Fruit fly (Drosophila melanogaster) whole organism, embryonic: Measurements from ENCODE around the gene CG11178.
A peak's percentile ranks its signal among the peaks of the same experiment; 100 is the strongest.

Source experiments
- Bgb ChIP-seq: fragments of 200-800 bp; sonication (Bioruptor generic); IDR thresholded peaks from 2 replicates; pipeline ENCODE4 v1.3.6; 2022; ENCODE audit warnings: missing biosample characterization, missing genetic modification characterization; ENCODE audit not compliant: partially characterized antibody
- Blimp-1 ChIP-seq: fragments of 200-800 bp; sonication (Bioruptor generic); optimal IDR thresholded peaks from 3 replicates; lab custom pipeline; 2018; ENCODE audit warnings: missing biosample characterization, missing genetic modification characterization, mild to moderate bottlenecking, moderate library complexity, missing genetic modification reagents
- CG12391 ChIP-seq: fragments of 200-800 bp; sonication (Bioruptor generic); optimal IDR thresholded peaks from 3 replicates; lab custom pipeline; 2018; ENCODE audit warnings: missing biosample characterization, mild to moderate bottlenecking, missing genetic modification characterization, moderate library complexity
- CG13775 ChIP-seq: fragments of 200-800 bp; sonication (Bioruptor generic); optimal IDR thresholded peaks from 3 replicates; lab custom pipeline; 2017; ENCODE audit warnings: missing biosample characterization, mild to moderate bottlenecking, missing genetic modification characterization
- CG15073 ChIP-seq: fragments of 200-800 bp; sonication (Bioruptor generic); optimal IDR thresholded peaks from 2 replicates; lab custom pipeline; 2016; ENCODE audit warnings: missing biosample characterization, missing genetic modification characterization
- CG1529 ChIP-seq: fragments of 200-800 bp; sonication (Bioruptor generic); optimal IDR thresholded peaks from 3 replicates; lab custom pipeline; 2018; ENCODE audit warnings: missing biosample characterization, missing genetic modification characterization
- CG1603 ChIP-seq: fragments of 200-800 bp; sonication (Bioruptor generic); optimal IDR thresholded peaks from 2 replicates; lab custom pipeline; 2019; ENCODE audit warnings: missing biosample characterization, mild to moderate bottlenecking, missing genetic modification characterization, moderate library complexity
- CG2199 ChIP-seq: fragments of 200-800 bp; sonication (Bioruptor generic); IDR thresholded peaks from 3 replicates; pipeline ENCODE4 v1.3.6; 2022; ENCODE audit warnings: missing biosample characterization, missing genetic modification characterization
- CG2678 ChIP-seq: fragments of 200-800 bp; sonication (Bioruptor generic); optimal IDR thresholded peaks from 3 replicates; lab custom pipeline; 2019; ENCODE audit warnings: missing biosample characterization, mild to moderate bottlenecking, missing genetic modification characterization, moderate library complexity
- CG34224 ChIP-seq: fragments of 200-800 bp; sonication (Bioruptor generic); IDR thresholded peaks from 3 replicates; pipeline ENCODE4 v1.3.6; 2022; ENCODE audit warnings: missing biosample characterization, missing genetic modification characterization; ENCODE audit not compliant: partially characterized antibody
- CG4328 ChIP-seq: fragments of 200-800 bp; sonication (Bioruptor generic); optimal IDR thresholded peaks from 3 replicates; lab custom pipeline; 2017; ENCODE audit warnings: missing biosample characterization, missing genetic modification reagents, missing genetic modification characterization
- CG4730 ChIP-seq: fragments of 200-800 bp; sonication (Bioruptor generic); IDR thresholded peaks from 2 replicates; pipeline ENCODE4 v1.3.6; 2022; ENCODE audit warnings: missing biosample characterization, missing genetic modification characterization
- CG4820 ChIP-seq: fragments of 200-800 bp; sonication (Bioruptor generic); optimal IDR thresholded peaks from 3 replicates; lab custom pipeline; 2016; ENCODE audit warnings: missing biosample characterization, missing genetic modification characterization
- CG6689 ChIP-seq: fragments of 200-800 bp; sonication (Bioruptor generic); IDR thresholded peaks from 2 replicates; pipeline ENCODE4 v1.3.6; 2022; ENCODE audit warnings: missing biosample characterization, missing genetic modification characterization
- CG8388 ChIP-seq: fragments of 200-800 bp; sonication (Bioruptor generic); optimal IDR thresholded peaks from 2 replicates; lab custom pipeline; 2019; ENCODE audit warnings: missing biosample characterization, mild to moderate bottlenecking, missing genetic modification characterization, moderate library complexity
- CG9437 ChIP-seq: fragments of 200-800 bp; sonication (Bioruptor generic); optimal IDR thresholded peaks from 2 replicates; lab custom pipeline; 2018; ENCODE audit warnings: missing biosample characterization, mild to moderate bottlenecking, missing genetic modification characterization
- CG9727 ChIP-seq: fragments of 200-800 bp; sonication (Bioruptor generic); optimal IDR thresholded peaks from 3 replicates; lab custom pipeline; 2017; ENCODE audit warnings: missing biosample characterization, mild to moderate bottlenecking, missing genetic modification characterization
- Camta ChIP-seq: fragments of 200-800 bp; sonication (Bioruptor generic); optimal IDR thresholded peaks from 2 replicates; lab custom pipeline; 2016; ENCODE audit warnings: missing biosample characterization, missing genetic modification characterization
- D19A ChIP-seq: fragments of 200-800 bp; optimal IDR thresholded peaks from 3 replicates; lab custom pipeline; 2019; ENCODE audit warnings: missing biosample characterization, mild to moderate bottlenecking, missing genetic modification characterization, moderate library complexity
- Dip2 ChIP-seq: fragments of 200-800 bp; sonication (Bioruptor generic); IDR thresholded peaks from 2 replicates; pipeline ENCODE4 v1.3.6; 2022; ENCODE audit warnings: missing biosample characterization, missing genetic modification characterization
- Dip3 ChIP-seq: fragments of 200-800 bp; sonication (Bioruptor generic); optimal IDR thresholded peaks from 3 replicates; lab custom pipeline; 2016; ENCODE audit warnings: missing biosample characterization, missing genetic modification characterization
- Doc3 ChIP-seq: fragments of 200-800 bp; sonication (Bioruptor generic); IDR thresholded peaks from 3 replicates; pipeline ENCODE4 v1.3.6; 2022; ENCODE audit warnings: missing biosample characterization, missing genetic modification characterization; ENCODE audit not compliant: partially characterized antibody
- Fer2 ChIP-seq: fragments of 200-800 bp; sonication (Bioruptor generic); optimal IDR thresholded peaks from 2 replicates; lab custom pipeline; 2018; ENCODE audit warnings: missing biosample characterization, mild to moderate bottlenecking, missing genetic modification characterization, moderate library complexity
- Hand ChIP-seq: fragments of 200-800 bp; sonication (Bioruptor generic); optimal IDR thresholded peaks from 2 replicates; lab custom pipeline; 2017; ENCODE audit warnings: mild to moderate bottlenecking, missing biosample characterization, missing genetic modification reagents, missing genetic modification characterization
- Hey ChIP-seq: fragments of 200-800 bp; sonication (Bioruptor generic); optimal IDR thresholded peaks from 3 replicates; lab custom pipeline; 2018; ENCODE audit warnings: missing biosample characterization, mild to moderate bottlenecking, missing genetic modification characterization
- Hr51 ChIP-seq, 2 experiments: fragments of 200-800 bp; sonication (Bioruptor generic); optimal IDR thresholded peaks; 2 replicates in 1 of 2; 3 replicates in 1 of 2; lab custom pipeline; 2016 to 2018; ENCODE audit warnings: missing biosample characterization in 2 of 2, missing genetic modification characterization in 2 of 2, mild to moderate bottlenecking in 1 of 2, moderate library complexity in 1 of 2
- Lim3 ChIP-seq: fragments of 200-800 bp; sonication (Bioruptor generic); IDR thresholded peaks from 2 replicates; pipeline ENCODE4 v1.3.6; 2022; ENCODE audit warnings: missing biosample characterization, missing genetic modification characterization
- PHDP ChIP-seq: fragments of 200-800 bp; sonication (Bioruptor generic); optimal IDR thresholded peaks from 3 replicates; lab custom pipeline; 2018; ENCODE audit warnings: missing biosample characterization, mild to moderate bottlenecking, missing genetic modification characterization, moderate library complexity
- Pdp1 ChIP-seq, 2 experiments: fragments of 200-800 bp; sonication (Bioruptor generic); optimal IDR thresholded peaks; 3 replicates each; lab custom pipeline; 2016; ENCODE audit warnings: missing biosample characterization in 2 of 2, missing genetic modification characterization in 2 of 2, mild to moderate bottlenecking in 1 of 2, moderate library complexity in 1 of 2
- Taf1 ChIP-seq: fragments of 200-800 bp; sonication (Bioruptor generic); IDR thresholded peaks from 2 replicates; pipeline ENCODE4 v1.3.6; 2022; ENCODE audit warnings: missing biosample characterization, missing genetic modification characterization
- YL-1 ChIP-seq: fragments of 200-800 bp; sonication (Bioruptor generic); optimal IDR thresholded peaks from 3 replicates; lab custom pipeline; 2017; ENCODE audit warnings: missing biosample characterization, mild to moderate bottlenecking, missing genetic modification characterization
- bab2 ChIP-seq: fragments of 200-800 bp; sonication (Bioruptor generic); optimal IDR thresholded peaks from 2 replicates; lab custom pipeline; 2016; ENCODE audit warnings: missing biosample characterization, missing genetic modification characterization
- caup ChIP-seq: fragments of 200-800 bp; sonication (Bioruptor generic); optimal IDR thresholded peaks from 3 replicates; lab custom pipeline; 2017; ENCODE audit warnings: missing biosample characterization, mild to moderate bottlenecking, missing genetic modification characterization, moderate library complexity; ENCODE audit not compliant: severe bottlenecking
- da ChIP-seq: fragments of 200-800 bp; sonication (Bioruptor generic); optimal IDR thresholded peaks from 2 replicates; lab custom pipeline; 2016; ENCODE audit warnings: missing biosample characterization, missing genetic modification characterization
- dati ChIP-seq: fragments of 200-800 bp; sonication (Bioruptor generic); IDR thresholded peaks from 2 replicates; pipeline ENCODE4 v1.3.6; 2022; ENCODE audit warnings: missing biosample characterization, missing genetic modification characterization
- dysf ChIP-seq: fragments of 200-800 bp; sonication (Bioruptor generic); IDR thresholded peaks from 3 replicates; pipeline ENCODE4 v1.3.6; 2022; ENCODE audit warnings: missing biosample characterization, missing genetic modification characterization
- eve ChIP-seq, 2 experiments: fragments of >200 bp; optimal IDR thresholded peaks; 2 replicates each; lab custom pipeline; 2017; ENCODE audit warnings: missing biosample characterization in 2 of 2, missing genetic modification characterization in 2 of 2
- fru ChIP-seq: fragments of >200 bp; optimal IDR thresholded peaks from 2 replicates; lab custom pipeline; 2017
- gce ChIP-seq: fragments of 200-800 bp; sonication (Bioruptor generic); IDR thresholded peaks from 3 replicates; pipeline ENCODE4 v1.3.6; 2022; ENCODE audit warnings: missing biosample characterization, missing genetic modification characterization
- gcm2 ChIP-seq: fragments of 200-800 bp; sonication (Bioruptor generic); optimal IDR thresholded peaks from 2 replicates; lab custom pipeline; 2016; ENCODE audit warnings: missing biosample characterization, missing genetic modification characterization
- inv ChIP-seq: fragments of 200-800 bp; sonication (Bioruptor generic); IDR thresholded peaks from 2 replicates; pipeline ENCODE4 v1.3.6; 2022; ENCODE audit warnings: missing biosample characterization, missing genetic modification characterization; ENCODE audit not compliant: partially characterized antibody
- luna ChIP-seq: fragments of 200-800 bp; sonication (Bioruptor generic); optimal IDR thresholded peaks from 2 replicates; lab custom pipeline; 2016; ENCODE audit warnings: missing biosample characterization, missing genetic modification characterization
- maf-S ChIP-seq: fragments of 200-800 bp; sonication (Bioruptor generic); optimal IDR thresholded peaks from 2 replicates; lab custom pipeline; 2016; ENCODE audit warnings: missing biosample characterization, missing genetic modification characterization
- nerfin-2 ChIP-seq: fragments of 200-800 bp; sonication (Bioruptor generic); IDR thresholded peaks from 2 replicates; pipeline ENCODE4 v1.3.6; 2022; ENCODE audit warnings: missing biosample characterization, missing genetic modification characterization; ENCODE audit not compliant: partially characterized antibody
- odd ChIP-seq: fragments of 200-800 bp; sonication (Bioruptor generic); optimal IDR thresholded peaks from 2 replicates; lab custom pipeline; 2017; ENCODE audit warnings: missing biosample characterization, mild to moderate bottlenecking, missing genetic modification characterization
- p53 ChIP-seq: fragments of 200-800 bp; sonication (Bioruptor generic); optimal IDR thresholded peaks from 2 replicates; lab custom pipeline; 2016; ENCODE audit warnings: missing biosample characterization, missing genetic modification characterization
- pfk ChIP-seq: fragments of 200-800 bp; sonication (Bioruptor generic); optimal IDR thresholded peaks from 2 replicates; lab custom pipeline; 2018; ENCODE audit warnings: missing biosample characterization, mild to moderate bottlenecking, missing genetic modification characterization, moderate library complexity
- pnt ChIP-seq: fragments of 200-800 bp; sonication (Bioruptor generic); optimal IDR thresholded peaks from 3 replicates; lab custom pipeline; 2016; ENCODE audit warnings: missing biosample characterization, missing genetic modification characterization
- salm ChIP-seq: fragments of 200-800 bp; sonication (Bioruptor generic); optimal IDR thresholded peaks from 2 replicates; lab custom pipeline; 2018; ENCODE audit warnings: missing biosample characterization, mild to moderate bottlenecking, missing genetic modification characterization
- stc ChIP-seq: fragments of 200-800 bp; sonication (Bioruptor generic); IDR thresholded peaks from 2 replicates; pipeline ENCODE4 v1.3.6; 2022; ENCODE audit warnings: missing biosample characterization, missing genetic modification characterization

The CG11178 gene

DNA sequence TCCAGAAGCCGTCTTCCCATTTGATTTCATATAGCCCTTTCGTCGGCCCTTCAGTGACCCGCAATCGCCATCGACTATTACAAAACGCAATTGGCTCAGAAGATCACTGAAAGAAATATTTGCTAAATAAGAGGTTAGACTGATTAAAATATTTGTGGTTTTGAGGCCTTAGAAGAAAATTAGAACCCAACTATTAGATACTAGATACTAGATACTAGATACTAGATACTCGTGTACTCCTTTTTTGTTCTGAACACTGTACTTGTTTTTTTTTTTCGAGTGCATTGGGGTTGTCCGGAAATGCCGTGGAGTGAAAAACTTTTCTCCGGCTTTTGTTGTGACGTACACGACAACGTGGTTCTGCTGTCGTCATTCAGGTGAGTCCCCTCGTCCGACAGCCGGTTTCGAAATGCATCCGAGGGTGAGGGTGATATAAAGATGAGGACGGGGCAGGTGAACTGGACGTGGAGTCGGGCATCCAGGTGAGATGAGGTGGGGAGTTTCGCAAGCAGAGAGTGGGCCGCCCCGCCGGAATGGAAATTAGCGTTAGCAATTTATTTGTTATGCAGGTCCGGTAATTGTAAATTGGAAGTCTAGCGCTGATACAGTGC, 24.9 kb downstream of the CG11178 start (continued):
- TF ChIP-seq pnt (GFP tag; lab: Kevin White, UChicago), result peak; percentile 41
- peak; percentile 63 for TF ChIP-seq Blimp-1
- no peak for TF ChIP-seq YL-1 (GFP tag; lab: Kevin White, UChicago)
- no peak for TF ChIP-seq p53 (GFP tag; lab: Kevin White, UChicago)
- TF ChIP-seq gce (GFP tag; lab: Robert Waterston, UW), result no peak
- no peak for TF ChIP-seq odd
- TF ChIP-seq Pdp1 (GFP tag; optimal IDR thresholded peaks at IDR 0.05; lab: Kevin White, UChicago), result peak; percentile 6 to 33
- TF ChIP-seq dati (GFP tag; lab: Robert Waterston, UW), result no peak
- peak; percentile 14 for TF ChIP-seq CG9727 (GFP tag; lab: Kevin White, UChicago)
- no peak for TF ChIP-seq pfk (GFP tag; lab: Kevin White, UChicago)
- peak; percentile 25 for TF ChIP-seq PHDP (tag; lab: Kevin White, UChicago)
- no peak for TF ChIP-seq Doc3
- TF ChIP-seq Hey, result no peak
- TF ChIP-seq stc, result no peak
- TF ChIP-seq inv, result no peak
- TF ChIP-seq D19A (tag; lab: Kevin White, UChicago), result no peak
- 0 out of 3 replicates have a peak, but pooled peaks have one; percentile 30 for TF ChIP-seq dysf (GFP tag; lab: Robert Waterston, UW)
- TF ChIP-seq maf-S (GFP tag; lab: Kevin White, UChicago), result no peak
- 0 out of 2 replicates have a peak, but pooled peaks have one; percentile 10 for TF ChIP-seq CG4730 (GFP tag; lab: Robert Waterston, UW)
- no peak for TF ChIP-seq CG1529 (GFP tag; lab: Kevin White, UChicago)
- no peak for TF ChIP-seq Taf1 (GFP tag; lab: Robert Waterston, UW)
- no peak for TF ChIP-seq CG4328 (GFP tag; lab: Kevin White, UChicago)
- peak; percentile 33 for TF ChIP-seq CG4820 (GFP tag; lab: Kevin White, UChicago)
- no peak for TF ChIP-seq Bgb (GFP tag; lab: Robert Waterston, UW)
- no peak for TF ChIP-seq Hand (GFP tag; lab: Kevin White, UChicago)
- TF ChIP-seq Dip3, result peak; percentile 20
- no peak for TF ChIP-seq da (GFP tag; lab: Kevin White, UChicago)
- no peak for TF ChIP-seq CG2199 (GFP tag; lab: Robert Waterston, UW)
- TF ChIP-seq CG12391, result peak; percentile 30
- TF ChIP-seq caup (GFP tag; lab: Kevin White, UChicago), result no peak
- TF ChIP-seq CG8388 (GFP tag; lab: Kevin White, UChicago), result peak; percentile 11
- no peak for TF ChIP-seq Dip2 (GFP tag; lab: Robert Waterston, UW)
- TF ChIP-seq bab2, result peak; percentile 39
- no peak for TF ChIP-seq CG9437 (GFP tag; lab: Kevin White, UChicago)
- peak; percentile 38 for TF ChIP-seq CG2678 (tag; lab: Kevin White, UChicago)
- TF ChIP-seq Lim3 (GFP tag; lab: Robert Waterston, UW), result no peak
- TF ChIP-seq Fer2, result no peak
- 0 out of 2 replicates have a peak, but pooled peaks have one; percentile 27 for TF ChIP-seq CG6689 (GFP tag; lab: Robert Waterston, UW)
- TF ChIP-seq nerfin-2, result no peak
- no peak for TF ChIP-seq gcm2 (GFP tag; lab: Kevin White, UChicago)
- no peak for TF ChIP-seq fru (lab: Kevin White, UChicago)
- peak; percentile 11 for TF ChIP-seq Camta (GFP tag; lab: Kevin White, UChicago)
- TF ChIP-seq CG13775 (GFP tag; lab: Kevin White, UChicago), result no peak
- TF ChIP-seq eve (GFP tag; optimal IDR thresholded peaks at IDR 0.05; lab: Kevin White, UChicago), result no peak
- TF ChIP-seq CG15073 (GFP tag; lab: Kevin White, UChicago), result no peak
- peak in 1 of 2 experiments; percentile 41 for TF ChIP-seq Hr51 (GFP tag; optimal IDR thresholded peaks at IDR 0.05; lab: Kevin White, UChicago)
- no peak for TF ChIP-seq luna (GFP tag; lab: Kevin White, UChicago)
- no peak for TF ChIP-seq salm (tag; lab: Kevin White, UChicago)
- peak; percentile 45 for TF ChIP-seq CG1603
- no peak for TF ChIP-seq CG34224
